Fruit fly (Drosophila melanogaster) whole organism, embryonic: ENCODE results near the gene Nca.

Experiments used
- B-H2 ChIP-seq: fragments of 200-800 bp; sonication (Bioruptor generic); optimal IDR thresholded peaks from 2 replicates; lab custom pipeline; 2018; ENCODE audit warnings: missing biosample characterization, mild to moderate bottlenecking, missing genetic modification characterization
- CG1024 ChIP-seq: fragments of 200-800 bp; sonication (Bioruptor generic); IDR thresholded peaks from 2 replicates; pipeline ENCODE4 v1.3.6; 2022; ENCODE audit warnings: missing biosample characterization, missing genetic modification characterization
- CG10321 ChIP-seq: fragments of 200-800 bp; sonication (Bioruptor generic); IDR thresholded peaks from 2 replicates; pipeline ENCODE4 v1.3.6; 2022; ENCODE audit warnings: missing biosample characterization, missing genetic modification characterization
- CG11085 ChIP-seq: fragments of 200-800 bp; sonication (Bioruptor generic); IDR thresholded peaks from 2 replicates; pipeline ENCODE4 v1.3.6; 2022; ENCODE audit warnings: missing biosample characterization, missing genetic modification characterization
- CG12155 ChIP-seq: fragments of 200-800 bp; sonication (Bioruptor generic); optimal IDR thresholded peaks from 3 replicates; lab custom pipeline; 2016; ENCODE audit warnings: missing biosample characterization, missing genetic modification characterization
- CG12299 ChIP-seq: fragments of 200-800 bp; sonication (Bioruptor generic); optimal IDR thresholded peaks from 2 replicates; lab custom pipeline; 2018; ENCODE audit warnings: missing biosample characterization, mild to moderate bottlenecking, missing genetic modification characterization
- CG1233 ChIP-seq: fragments of 200-800 bp; sonication (Bioruptor generic); optimal IDR thresholded peaks from 4 replicates; lab custom pipeline; 2018; ENCODE audit warnings: missing biosample characterization, mild to moderate bottlenecking, missing genetic modification characterization
- CG1602 ChIP-seq: fragments of 200-800 bp; sonication (Bioruptor generic); optimal IDR thresholded peaks from 3 replicates; lab custom pipeline; 2016; ENCODE audit warnings: missing biosample characterization, missing genetic modification characterization
- CG2889 ChIP-seq: fragments of 200-800 bp; sonication (Bioruptor generic); IDR thresholded peaks from 3 replicates; pipeline ENCODE4 v1.3.6; 2022; ENCODE audit warnings: missing biosample characterization, missing genetic modification characterization
- CG32767 ChIP-seq: fragments of 200-800 bp; sonication (Bioruptor generic); IDR thresholded peaks from 2 replicates; pipeline ENCODE4 v1.3.6; 2022; ENCODE audit warnings: missing biosample characterization, missing genetic modification characterization
- CG43689 ChIP-seq: fragments of 200-800 bp; sonication (Bioruptor generic); IDR thresholded peaks from 2 replicates; pipeline ENCODE4 v1.3.6; 2022; ENCODE audit warnings: missing biosample characterization, missing genetic modification characterization
- CG4617 ChIP-seq: fragments of 200-800 bp; sonication (Bioruptor generic); optimal IDR thresholded peaks from 3 replicates; lab custom pipeline; 2016; ENCODE audit warnings: missing biosample characterization, missing genetic modification characterization, borderline replicate concordance
- CG4730 ChIP-seq: fragments of 200-800 bp; sonication (Bioruptor generic); IDR thresholded peaks from 2 replicates; pipeline ENCODE4 v1.3.6; 2022; ENCODE audit warnings: missing biosample characterization, missing genetic modification characterization
- CG6683 ChIP-seq: fragments of 200-800 bp; sonication (Bioruptor generic); optimal IDR thresholded peaks from 2 replicates; lab custom pipeline; 2017; ENCODE audit warnings: missing biosample characterization, mild to moderate bottlenecking, missing genetic modification characterization, missing genetic modification reagents
- CG7786 ChIP-seq: fragments of 200-800 bp; sonication (Bioruptor generic); optimal IDR thresholded peaks from 2 replicates; lab custom pipeline; 2016; ENCODE audit warnings: missing biosample characterization, missing genetic modification characterization
- CG8359 ChIP-seq: fragments of 200-800 bp; sonication (Bioruptor generic); optimal IDR thresholded peaks from 2 replicates; lab custom pipeline; 2017; ENCODE audit warnings: missing biosample characterization, mild to moderate bottlenecking, missing genetic modification characterization, borderline replicate concordance
- CG8765 ChIP-seq: fragments of 200-800 bp; sonication (Bioruptor generic); IDR thresholded peaks from 2 replicates; pipeline ENCODE4 v1.3.6; 2022; ENCODE audit warnings: missing biosample characterization, missing genetic modification characterization
- Camta ChIP-seq: fragments of 200-800 bp; sonication (Bioruptor generic); optimal IDR thresholded peaks from 2 replicates; lab custom pipeline; 2016; ENCODE audit warnings: missing biosample characterization, missing genetic modification characterization
- Dad ChIP-seq: fragments of 200-800 bp; sonication (Bioruptor generic); optimal IDR thresholded peaks from 3 replicates; lab custom pipeline; 2016; ENCODE audit warnings: missing biosample characterization, missing genetic modification characterization
- Elba2 ChIP-seq: fragments of 200-800 bp; sonication (Bioruptor generic); optimal IDR thresholded peaks from 3 replicates; lab custom pipeline; 2016; ENCODE audit warnings: missing biosample characterization, missing genetic modification characterization
- Fer2 ChIP-seq: fragments of 200-800 bp; sonication (Bioruptor generic); optimal IDR thresholded peaks from 2 replicates; lab custom pipeline; 2018; ENCODE audit warnings: missing biosample characterization, mild to moderate bottlenecking, missing genetic modification characterization, moderate library complexity
- H15 ChIP-seq: fragments of 200-800 bp; sonication (Bioruptor generic); IDR thresholded peaks from 3 replicates; pipeline ENCODE4 v1.3.6; 2022; ENCODE audit warnings: missing biosample characterization, missing genetic modification characterization
- HLH54F ChIP-seq: fragments of 200-800 bp; sonication (Bioruptor generic); optimal IDR thresholded peaks from 3 replicates; lab custom pipeline; 2016; ENCODE audit warnings: missing biosample characterization, missing genetic modification characterization
- Max ChIP-seq: fragments of 200-800 bp; sonication (Bioruptor generic); optimal IDR thresholded peaks from 2 replicates; lab custom pipeline; 2016; ENCODE audit warnings: missing biosample characterization, mild to moderate bottlenecking, missing genetic modification characterization
- Six4 ChIP-seq: fragments of 200-800 bp; sonication (Bioruptor generic); optimal IDR thresholded peaks from 2 replicates; lab custom pipeline; 2016; ENCODE audit warnings: missing biosample characterization, missing genetic modification characterization
- Sox102F ChIP-seq: fragments of 200-800 bp; sonication (Bioruptor generic); optimal IDR thresholded peaks from 2 replicates; lab custom pipeline; 2018; ENCODE audit warnings: missing biosample characterization, mild to moderate bottlenecking, missing genetic modification characterization, moderate library complexity
- aop ChIP-seq: fragments of 200-800 bp; sonication (Bioruptor generic); IDR thresholded peaks from 2 replicates; pipeline ENCODE4 v1.3.6; 2022; ENCODE audit warnings: missing biosample characterization, missing genetic modification characterization
- bsh ChIP-seq, 2 experiments: fragments of 200-800 bp; sonication (Bioruptor generic); optimal IDR thresholded peaks; 2 replicates each; lab custom pipeline; 2017 to 2018; ENCODE audit warnings: mild to moderate bottlenecking in 2 of 2, missing biosample characterization in 2 of 2, missing genetic modification characterization in 2 of 2, moderate library complexity in 1 of 2
- chif ChIP-seq, 2 experiments: fragments of 200-800 bp; sonication (Bioruptor generic); optimal IDR thresholded peaks; 3 replicates each; lab custom pipeline; 2016; ENCODE audit warnings: missing biosample characterization in 2 of 2, missing genetic modification characterization in 2 of 2
- chm ChIP-seq: fragments of 200-800 bp; sonication (Bioruptor generic); IDR thresholded peaks from 2 replicates; pipeline ENCODE4 v1.3.6; 2022; ENCODE audit warnings: missing biosample characterization, missing genetic modification characterization
- ci ChIP-seq: fragments of 200-800 bp; sonication (Bioruptor generic); IDR thresholded peaks from 3 replicates; pipeline ENCODE4 v1.3.6; 2022; ENCODE audit warnings: missing biosample characterization, missing genetic modification characterization
- disco-r ChIP-seq: fragments of 200-800 bp; sonication (Bioruptor generic); optimal IDR thresholded peaks from 2 replicates; lab custom pipeline; 2016; ENCODE audit warnings: missing biosample characterization, missing genetic modification characterization
- dysf ChIP-seq: fragments of 200-800 bp; sonication (Bioruptor generic); IDR thresholded peaks from 3 replicates; pipeline ENCODE4 v1.3.6; 2022; ENCODE audit warnings: missing biosample characterization, missing genetic modification characterization
- en ChIP-seq: fragments of 200-800 bp; sonication (Bioruptor generic); optimal IDR thresholded peaks from 2 replicates; lab custom pipeline; 2016; ENCODE audit warnings: missing biosample characterization, missing genetic modification characterization
- ewg ChIP-seq: fragments of 200-800 bp; sonication (Bioruptor generic); optimal IDR thresholded peaks from 3 replicates; lab custom pipeline; 2017; ENCODE audit warnings: mild to moderate bottlenecking, missing biosample characterization, missing genetic modification reagents, missing genetic modification characterization
- fd102C ChIP-seq: fragments of 200-800 bp; sonication (Bioruptor generic); optimal IDR thresholded peaks from 2 replicates; lab custom pipeline; 2018; ENCODE audit warnings: missing biosample characterization, mild to moderate bottlenecking, missing genetic modification characterization, moderate library complexity
- fru ChIP-seq: fragments of >200 bp; optimal IDR thresholded peaks from 2 replicates; lab custom pipeline; 2017
- gfzf ChIP-seq: fragments of 200-800 bp; sonication (Bioruptor generic); optimal IDR thresholded peaks from 2 replicates; lab custom pipeline; 2016; ENCODE audit warnings: missing biosample characterization, mild to moderate bottlenecking, missing genetic modification characterization, moderate library complexity
- hb ChIP-seq: fragments of 200-800 bp; sonication (Bioruptor generic); IDR thresholded peaks from 3 replicates; pipeline ENCODE4 v1.3.6; 2022; ENCODE audit warnings: missing biosample characterization, missing genetic modification characterization; ENCODE audit not compliant: partially characterized antibody
- inv ChIP-seq: fragments of 200-800 bp; sonication (Bioruptor generic); IDR thresholded peaks from 2 replicates; pipeline ENCODE4 v1.3.6; 2022; ENCODE audit warnings: missing biosample characterization, missing genetic modification characterization; ENCODE audit not compliant: partially characterized antibody
- jigr1 ChIP-seq: fragments of 200-800 bp; sonication (Bioruptor generic); IDR thresholded peaks from 3 replicates; pipeline ENCODE4 v1.3.6; 2022; ENCODE audit warnings: missing biosample characterization, missing genetic modification characterization
- knrl ChIP-seq: fragments of 200-800 bp; sonication (Bioruptor generic); IDR thresholded peaks from 3 replicates; pipeline ENCODE4 v1.3.6; 2022; ENCODE audit warnings: missing biosample characterization, missing genetic modification characterization; ENCODE audit not compliant: partially characterized antibody
- nerfin-1 ChIP-seq: fragments of 200-800 bp; sonication (Bioruptor generic); optimal IDR thresholded peaks from 3 replicates; lab custom pipeline; 2019; ENCODE audit warnings: missing biosample characterization, mild to moderate bottlenecking, missing genetic modification characterization, moderate library complexity
- nmo ChIP-seq: fragments of 200-800 bp; sonication (Bioruptor generic); optimal IDR thresholded peaks from 2 replicates; lab custom pipeline; 2018; ENCODE audit warnings: missing biosample characterization, mild to moderate bottlenecking, missing genetic modification characterization, moderate library complexity
- oc ChIP-seq: fragments of 200-800 bp; sonication (Bioruptor generic); optimal IDR thresholded peaks from 2 replicates; lab custom pipeline; 2018; ENCODE audit warnings: missing biosample characterization, mild to moderate bottlenecking, missing genetic modification characterization, moderate library complexity
- pnt ChIP-seq: fragments of 200-800 bp; sonication (Bioruptor generic); optimal IDR thresholded peaks from 3 replicates; lab custom pipeline; 2016; ENCODE audit warnings: missing biosample characterization, missing genetic modification characterization
- scrt ChIP-seq: fragments of 200-800 bp; sonication (Bioruptor generic); optimal IDR thresholded peaks from 2 replicates; lab custom pipeline; 2018; ENCODE audit warnings: missing biosample characterization, mild to moderate bottlenecking, missing genetic modification characterization, moderate library complexity
- sqz ChIP-seq: fragments of 200-800 bp; sonication (Bioruptor generic); optimal IDR thresholded peaks from 3 replicates; lab custom pipeline; 2018; ENCODE audit warnings: missing biosample characterization, mild to moderate bottlenecking, missing genetic modification characterization
- vvl ChIP-seq: fragments of 200-800 bp; sonication (Bioruptor generic); IDR thresholded peaks from 2 replicates; pipeline ENCODE4 v1.3.6; 2022; ENCODE audit warnings: missing biosample characterization, missing genetic modification characterization

Nca gene

DNA sequence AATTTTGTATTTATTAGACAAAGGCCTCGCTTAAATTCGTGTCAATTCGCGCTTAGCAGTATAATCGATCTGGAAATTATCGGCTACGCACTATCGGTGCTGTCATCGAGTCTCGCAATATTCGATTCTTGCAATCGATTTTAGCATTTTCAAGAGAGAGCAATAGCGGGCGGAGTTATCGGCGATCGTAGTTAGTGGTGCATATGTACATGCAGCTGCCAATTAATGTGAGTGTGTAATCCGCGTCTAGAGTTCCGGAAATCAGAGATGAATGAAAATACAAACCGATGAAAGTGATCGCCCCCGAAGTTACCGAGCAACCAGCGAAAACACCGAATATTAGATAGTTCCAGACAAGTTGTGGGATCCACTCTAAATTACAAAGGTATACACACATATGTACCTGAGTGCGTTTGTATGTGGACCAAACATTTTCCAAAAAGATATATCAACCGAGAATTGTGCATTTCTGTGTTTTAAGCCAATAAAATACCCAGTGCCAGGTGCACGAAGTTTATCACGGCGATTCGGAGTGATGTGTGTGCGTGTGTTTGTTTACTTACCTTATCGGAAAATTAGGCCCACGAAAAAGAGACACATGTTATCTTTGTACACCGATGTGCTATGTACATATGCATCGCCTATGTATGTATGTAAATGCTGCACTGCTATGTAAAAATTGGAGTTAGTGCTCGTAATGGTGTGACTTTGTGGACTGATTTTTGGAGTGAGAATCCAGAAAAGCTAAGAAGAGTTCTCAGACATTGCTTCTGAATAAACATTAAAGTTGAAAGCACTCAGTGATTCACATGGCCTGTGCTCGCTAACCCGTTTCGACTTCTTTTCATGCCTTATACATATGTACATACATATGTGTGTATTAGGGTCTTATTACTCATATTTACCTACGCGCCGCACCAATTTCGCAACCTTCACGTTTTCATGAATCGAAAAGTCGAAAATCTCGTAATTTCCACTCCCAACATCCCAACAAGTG lies 14.9 kb downstream of the Nca start (continued):
- TF ChIP-seq CG2889 (GFP tag; lab: Robert Waterston, UW) (no peak), chm (GFP tag; lab: Robert Waterston, UW) (peak; percentile 32; the same call in 1 of the 2 replicates), CG11085 (GFP tag; lab: Robert Waterston, UW) (no peak), ci (GFP tag; lab: Robert Waterston, UW) (peak; percentile 51; the same call in 1 of the 3 replicates), fd102C (no peak), B-H2 (no peak), Camta (GFP tag; lab: Kevin White, UChicago) (no peak), disco-r (no peak), hb (peak; percentile 99), oc (tag; lab: Kevin White, UChicago) (no peak), CG7786 (GFP tag; lab: Kevin White, UChicago) (no peak), CG1024 (GFP tag; lab: Robert Waterston, UW) (no peak), CG12299 (no peak), CG8359 (GFP tag; lab: Kevin White, UChicago) (no peak), HLH54F (GFP tag; lab: Kevin White, UChicago) (no peak), CG1602 (GFP tag; lab: Kevin White, UChicago) (no peak), pnt (GFP tag; lab: Kevin White, UChicago) (no peak), inv (GFP tag; lab: Robert Waterston, UW) (peak; percentile 81), nmo (GFP tag; lab: Kevin White, UChicago) (no peak), Fer2 (tag; lab: Kevin White, UChicago) (no peak), en (GFP tag; lab: Kevin White, UChicago) (no peak), CG8765 (no peak), CG4730 (GFP tag; lab: Robert Waterston, UW) (no peak), CG12155 (GFP tag; lab: Kevin White, UChicago) (no peak), dysf (GFP tag; lab: Robert Waterston, UW) (no peak), knrl (peak; percentile 74; the same call in 2 of the 3 replicates), jigr1 (GFP tag; lab: Robert Waterston, UW) (no peak), H15 (GFP tag; lab: Robert Waterston, UW) (no peak), chif (GFP tag; optimal IDR thresholded peaks at IDR 0.05; lab: Kevin White, UChicago) (no peak), gfzf (GFP tag; lab: Kevin White, UChicago) (peak; percentile 17), sqz (GFP tag; lab: Kevin White, UChicago) (no peak), fru (lab: Kevin White, UChicago) (no peak), Sox102F (no peak), CG6683 (GFP tag; lab: Kevin White, UChicago) (no peak), Max (GFP tag; lab: Kevin White, UChicago) (no peak), Elba2 (GFP tag; lab: Kevin White, UChicago) (no peak), bsh (GFP tag; optimal IDR thresholded peaks at IDR 0.05; lab: Kevin White, UChicago) (no peak), Dad (no peak), ewg (GFP tag; lab: Kevin White, UChicago) (no peak), CG10321 (GFP tag; lab: Robert Waterston, UW) (no peak), CG4617 (GFP tag; lab: Kevin White, UChicago) (peak; percentile 28), aop (GFP tag; lab: Robert Waterston, UW) (no peak), CG1233 (GFP tag; lab: Kevin White, UChicago) (no peak), scrt (no peak), Six4 (GFP tag; lab: Kevin White, UChicago) (no peak), vvl (GFP tag; lab: Robert Waterston, UW) (no peak), CG43689 (GFP tag; lab: Robert Waterston, UW) (no peak), CG32767 (GFP tag; lab: Robert Waterston, UW) (peak; percentile 63; the same call in 1 of the 2 replicates), nerfin-1 (tag; lab: Kevin White, UChicago) (no peak)
